Worm (Caenorhabditis elegans) whole organism, L1 larva: ENCODE results near the gene C36C5.12.

Experiments used
- blmp-1 ChIP-seq: fragments of 150-350 bp; optimal IDR thresholded peaks from 2 replicates; lab custom pipeline; 2014; ENCODE audit warnings: missing biosample characterization, missing genetic modification characterization
- fkh-4 ChIP-seq: sonication (generic microtip); optimal IDR thresholded peaks from 2 replicates; lab custom pipeline; 2016; ENCODE audit warnings: missing compliant biosample characterization, missing genetic modification characterization, borderline replicate concordance
- fos-1 ChIP-seq: fragments of 150-350 bp; optimal IDR thresholded peaks from 2 replicates; lab custom pipeline; 2014; ENCODE audit warnings: missing biosample characterization, missing genetic modification characterization
- mdl-1 ChIP-seq, 2 experiments: fragments of 150-350 bp; optimal IDR thresholded peaks; 2 replicates each; lab custom pipeline; 2014 to 2017; ENCODE audit warnings: missing biosample characterization in 2 of 2, missing genetic modification characterization in 2 of 2, inconsistent platforms in 1 of 2
- nhr-237 ChIP-seq: fragments of 150-350 bp; optimal IDR thresholded peaks from 2 replicates; lab custom pipeline; 2014; ENCODE audit warnings: missing biosample characterization, missing genetic modification characterization
- nhr-28 ChIP-seq: fragments of 150-350 bp; optimal IDR thresholded peaks from 2 replicates; lab custom pipeline; 2014; ENCODE audit warnings: missing biosample characterization, missing genetic modification characterization
- nhr-85 ChIP-seq: sonication (generic microtip); peaks from one replicate; lab custom pipeline; 2016; ENCODE audit warnings: missing genetic modification characterization, inconsistent platforms, missing compliant biosample characterization
- vab-15 ChIP-seq: sonication (generic microtip); optimal IDR thresholded peaks from 2 replicates; lab custom pipeline; 2017; ENCODE audit warnings: missing genotype, mild to moderate bottlenecking, missing genetic modification characterization, missing compliant biosample characterization

DNA sequence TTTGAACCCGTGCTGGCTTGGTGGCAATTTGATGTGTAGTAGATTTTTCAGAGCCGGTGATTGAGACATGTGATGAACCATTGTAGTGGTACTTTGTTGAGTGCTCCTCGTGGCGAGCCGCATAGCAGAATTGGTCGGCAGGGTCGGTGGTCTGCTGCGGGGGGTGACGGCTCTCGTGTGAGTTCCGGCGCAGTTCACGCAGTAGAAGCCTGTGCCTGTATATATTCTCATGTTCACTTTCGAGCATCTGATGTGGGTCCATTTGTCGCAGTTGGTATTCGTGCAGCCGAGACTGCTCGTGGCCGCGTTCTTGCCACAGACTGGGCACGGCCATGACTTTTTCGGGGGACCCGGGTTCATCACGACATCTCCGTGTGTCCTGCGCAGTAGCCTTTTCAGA lies 3.1 kb upstream of the C36C5.12 start:
- TF ChIP-seq fos-1 (tag; lab: Kevin White, UChicago): no peak
- TF ChIP-seq nhr-28: no peak
- TF ChIP-seq vab-15: no peak
- TF ChIP-seq mdl-1 (tag; optimal IDR thresholded peaks at IDR 0.05; lab: Kevin White, UChicago): no peak
- TF ChIP-seq nhr-237 (tag; lab: Kevin White, UChicago): no peak
- TF ChIP-seq nhr-85 (tag; lab: Kevin White, UChicago): no peak
- TF ChIP-seq fkh-4: no peak
- no peak for TF ChIP-seq blmp-1 (tag; lab: Kevin White, UChicago)
